Worm (Caenorhabditis elegans) whole organism, L2 larva: Measurements from ENCODE around the gene lmtr-3.

Experiments used
- ceh-82 ChIP-seq: fragments of 150-350 bp; optimal IDR thresholded peaks from 2 replicates; lab custom pipeline; 2014; ENCODE audit warnings: missing biosample characterization, missing genetic modification characterization
- elt-1 ChIP-seq: fragments of 150-350 bp; optimal IDR thresholded peaks from 2 replicates; lab custom pipeline; 2014; ENCODE audit warnings: missing biosample characterization, missing genetic modification characterization
- nhr-11 ChIP-seq: fragments of 150-350 bp; optimal IDR thresholded peaks from 2 replicates; lab custom pipeline; 2014; ENCODE audit warnings: missing biosample characterization, missing genetic modification characterization

ce11 chrV:11157947-11158346 is 34.0 kb downstream of the lmtr-3 start, which contains the start of gene srg-42:
- TF ChIP-seq ceh-82 (tag; lab: Kevin White, UChicago) = no peak
- TF ChIP-seq elt-1 = no peak
- no peak for TF ChIP-seq nhr-11 (tag; lab: Kevin White, UChicago)
